Fruit fly (Drosophila melanogaster) S2 (cell line): ENCODE data around the gene ast.

Source experiments
- CG8478 ChIP-seq: fragments of >200 bp; optimal IDR thresholded peaks from 2 replicates; lab custom pipeline; 2018
- CTCF ChIP-seq, 2 experiments: fragments of >200 bp; optimal IDR thresholded peaks; 2 replicates each; lab custom pipeline; 2018

Gene ast

DNA sequence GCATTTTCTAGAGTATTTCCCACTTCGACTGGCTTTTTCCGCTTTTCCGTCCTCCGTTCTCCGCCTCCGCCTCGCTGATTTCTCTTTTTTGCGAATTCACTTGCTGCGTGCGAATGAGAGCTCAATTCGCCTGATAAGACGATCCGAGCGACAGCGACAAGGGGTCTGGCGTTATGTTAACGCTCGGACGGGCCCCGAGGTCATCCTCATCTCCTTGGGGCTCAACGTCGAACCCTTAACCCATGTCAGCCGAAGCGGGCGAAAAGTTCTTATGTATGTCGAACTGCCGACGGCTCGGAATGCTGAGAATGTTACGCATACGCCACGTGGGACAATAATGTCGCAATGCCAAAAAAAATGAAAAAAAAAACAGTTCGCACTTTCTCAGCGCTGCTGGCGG, 17.7 kb downstream of the ast start:
- TF ChIP-seq CTCF (optimal IDR thresholded peaks at IDR 0.05; lab: Kevin White, UChicago), result no peak
- TF ChIP-seq CG8478 (lab: Kevin White, UChicago), result no peak

DNA sequence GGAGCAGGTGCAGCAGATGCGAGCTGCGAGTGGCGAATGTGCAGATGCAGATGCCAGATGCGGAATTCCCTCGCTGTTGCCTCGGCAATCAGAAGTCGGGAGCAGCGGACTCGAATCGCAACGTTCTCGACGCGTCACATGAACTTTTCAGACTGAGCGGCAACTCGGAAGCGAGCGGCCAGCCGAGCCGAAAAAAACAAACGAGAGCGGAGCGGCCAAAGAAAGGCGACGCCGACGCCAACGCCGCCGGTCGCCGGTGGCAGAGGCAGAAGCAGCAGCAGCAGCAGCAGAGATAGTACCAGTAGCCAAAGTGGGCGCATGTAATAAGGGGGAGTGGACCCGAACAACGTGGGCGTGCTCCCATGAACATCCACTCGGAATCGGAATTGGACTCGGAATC, 24.6 kb downstream of the ast start, which contains the start of gene CG4629:
TSS of gene CG4629 (minus strand) at position 156 of the 400 bp plus-strand sequence.
- TF ChIP-seq CTCF (optimal IDR thresholded peaks at IDR 0.05; lab: Kevin White, UChicago) (no peak), CG8478 (lab: Kevin White, UChicago) (no peak)

DNA sequence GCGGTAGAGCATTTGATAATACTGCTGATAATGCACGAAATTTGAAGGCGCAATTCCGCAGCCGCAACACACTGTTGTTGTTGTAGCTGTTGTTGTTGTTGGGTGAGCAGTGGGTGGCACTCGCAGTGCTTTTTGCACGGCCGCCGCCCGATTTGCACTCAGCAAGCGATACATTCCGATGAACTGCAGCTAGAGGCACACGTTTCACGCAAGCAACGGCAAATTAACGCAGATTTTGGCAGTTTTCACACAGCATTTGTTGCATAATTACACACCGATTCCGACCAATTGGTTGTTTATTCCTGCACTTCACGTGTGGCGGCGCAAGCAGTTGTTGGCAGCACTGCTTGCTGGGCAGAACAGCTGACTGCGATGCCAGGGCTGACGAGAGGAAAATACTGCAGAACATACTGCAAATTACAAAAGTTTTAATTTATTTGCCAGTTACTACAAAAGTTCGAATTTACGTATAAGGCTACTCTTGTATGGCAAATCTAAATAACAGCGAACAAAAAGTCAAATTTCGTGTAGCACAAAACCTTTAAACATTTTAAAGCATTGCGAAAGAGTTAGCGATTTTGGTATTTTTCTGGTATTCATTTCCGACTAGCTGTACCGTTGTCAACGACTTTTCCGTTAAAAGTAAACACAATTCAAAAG, 30.4 kb downstream of the ast start, which contains the start of the genes PolrMT and CG14339:
TSS of gene PolrMT (minus strand) at position 345 of the 660 bp plus-strand sequence.
TSS of gene CG14339 (plus strand) at position 512 of the 660 bp plus-strand sequence.
- peak in 1 of 2 experiments; percentile 18 for TF ChIP-seq CTCF (optimal IDR thresholded peaks at IDR 0.05; lab: Kevin White, UChicago)
- no peak for TF ChIP-seq CG8478 (lab: Kevin White, UChicago)

DNA sequence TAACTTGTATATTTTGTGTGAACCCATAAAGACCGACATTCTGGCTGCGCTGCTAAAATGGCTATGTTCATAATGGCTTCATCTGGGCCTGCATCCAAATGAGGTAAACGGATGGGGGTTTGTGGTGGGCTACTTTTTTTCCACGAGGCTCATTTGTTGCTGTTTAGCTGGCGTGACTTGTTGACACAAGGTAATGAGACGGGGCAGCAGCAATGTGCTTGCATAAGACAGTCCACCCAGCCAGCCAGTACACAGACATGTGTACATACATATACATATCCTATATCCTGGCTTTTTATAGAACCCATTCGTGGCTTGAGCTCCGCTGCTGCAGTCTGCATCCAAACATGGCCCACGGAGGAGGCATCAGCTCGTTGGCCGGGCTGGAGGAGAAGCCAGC, 34.9 kb downstream of the ast start, which contains the start of gene CG14340:
TSS of gene CG14340 (plus strand) at position 301 of the 400 bp plus-strand sequence.
- TF ChIP-seq CG8478 (lab: Kevin White, UChicago), result no peak
- no peak for TF ChIP-seq CTCF (optimal IDR thresholded peaks at IDR 0.05; lab: Kevin White, UChicago)

DNA sequence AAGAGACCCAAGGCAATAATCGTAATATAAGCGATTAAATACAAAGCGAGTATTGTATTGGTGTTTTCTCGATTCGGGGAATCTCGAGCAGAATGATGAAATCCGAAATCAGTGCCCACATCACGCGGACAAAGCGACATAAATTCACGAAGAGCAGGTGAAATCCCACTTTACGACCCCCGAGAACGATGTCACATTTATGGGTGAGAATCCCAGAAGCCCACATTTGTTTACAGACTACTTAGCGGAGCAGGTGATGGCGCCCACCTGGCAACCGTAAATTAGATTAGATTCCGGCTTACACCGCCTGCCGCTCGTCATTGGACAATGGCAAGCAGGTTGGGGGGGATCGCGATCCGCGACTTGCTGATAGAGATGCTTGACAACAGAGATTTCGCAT, 36.5 kb downstream of the ast start:
- TF ChIP-seq CG8478 (lab: Kevin White, UChicago), result no peak
- no peak for TF ChIP-seq CTCF (optimal IDR thresholded peaks at IDR 0.05; lab: Kevin White, UChicago)

DNA sequence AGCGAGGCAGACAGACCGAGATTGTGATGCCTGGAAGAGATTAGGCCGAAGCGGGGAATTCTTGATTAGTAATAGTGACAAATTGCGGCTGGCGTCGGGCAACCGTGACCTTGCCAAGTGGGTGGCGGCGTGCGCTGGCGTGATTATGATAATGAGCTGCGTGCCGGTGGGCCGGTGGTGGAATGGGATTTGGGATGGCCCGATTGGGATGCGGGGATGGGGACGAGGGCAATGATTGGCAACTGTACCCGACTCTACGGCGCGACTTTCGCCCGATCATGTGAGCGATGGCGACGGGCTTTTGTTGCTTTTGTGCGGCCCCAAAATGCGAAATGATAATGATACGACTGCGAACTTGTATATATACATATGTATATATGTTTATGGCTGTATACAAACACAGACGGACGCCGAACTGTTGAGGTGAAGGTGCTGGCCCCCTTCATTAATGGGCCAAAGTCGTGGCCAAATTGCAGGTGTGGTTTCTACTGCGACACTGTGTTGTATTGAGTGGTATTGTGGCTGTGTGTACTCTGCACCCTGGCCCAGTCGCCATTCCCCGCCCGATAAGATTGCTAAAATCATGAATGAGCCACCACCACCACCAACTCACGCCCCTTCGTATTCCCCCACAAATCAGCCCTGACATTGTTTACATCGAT, 39.0 kb downstream of the ast start:
- TF ChIP-seq CG8478 (lab: Kevin White, UChicago) (no peak), CTCF (optimal IDR thresholded peaks at IDR 0.05; lab: Kevin White, UChicago) (no peak)

DNA sequence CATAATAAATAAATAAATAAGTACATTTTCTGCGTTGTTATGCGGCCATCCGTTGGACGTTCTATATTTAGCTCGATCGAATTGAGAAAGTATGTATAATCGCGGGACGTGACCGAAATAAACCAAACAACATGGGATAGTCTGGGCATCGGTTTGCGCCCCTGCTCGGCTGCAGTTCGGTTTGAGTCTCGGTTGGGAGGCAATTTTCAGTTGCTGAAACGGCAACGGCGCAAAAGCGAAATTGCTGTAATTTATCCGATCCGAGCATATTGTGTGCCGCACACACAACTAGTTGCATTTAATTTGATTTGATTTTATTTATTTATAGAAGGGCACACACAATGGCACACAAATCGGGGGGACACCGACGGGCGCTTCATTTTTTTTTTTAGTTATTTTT, 40.4 kb downstream of the ast start:
- no peak for TF ChIP-seq CG8478 (lab: Kevin White, UChicago)
- peak; percentile 11 to 51 for TF ChIP-seq CTCF (optimal IDR thresholded peaks at IDR 0.05; lab: Kevin White, UChicago)

DNA sequence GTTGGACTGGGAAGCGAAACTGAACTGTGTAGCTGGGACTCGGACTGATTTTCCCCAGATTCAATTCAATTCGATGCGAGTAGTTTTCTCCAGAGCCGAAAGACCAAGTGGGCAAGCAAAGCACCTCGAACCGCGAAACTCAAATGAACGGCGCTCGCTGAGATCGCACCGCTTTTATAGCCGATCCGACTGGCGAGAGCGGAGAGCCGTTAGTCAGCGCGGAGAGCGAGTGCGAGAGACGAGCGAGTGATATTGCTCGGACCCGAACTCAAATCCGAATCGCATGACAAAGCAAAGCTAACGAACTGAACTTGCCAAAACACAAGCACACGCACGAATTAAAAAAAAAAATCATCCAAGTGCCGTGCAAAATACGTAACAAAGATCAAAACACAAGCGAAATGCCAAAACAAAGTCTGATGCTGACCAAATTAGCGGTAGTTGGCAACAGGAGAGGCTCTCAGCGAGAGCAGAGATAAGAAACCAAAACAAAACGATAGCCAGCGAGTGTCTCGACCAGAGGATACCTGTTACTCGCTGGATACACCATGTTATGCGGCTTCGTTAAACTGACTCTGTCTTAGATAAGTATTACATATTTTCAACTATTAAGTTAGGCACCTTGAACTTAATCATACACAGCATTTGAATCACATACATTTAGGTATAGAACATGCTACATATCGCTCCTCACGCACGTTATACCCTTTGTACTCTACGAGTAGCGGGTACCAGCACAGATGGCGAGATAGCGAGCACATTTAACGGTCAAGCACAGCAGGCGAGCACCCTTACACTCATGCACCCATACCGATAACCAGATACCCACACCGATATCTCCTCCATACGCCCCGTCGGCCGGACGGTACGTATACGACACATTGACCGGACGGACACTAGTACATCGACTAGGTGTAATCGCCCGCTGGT, 41.4 kb downstream of the ast start:
- TF ChIP-seq CG8478 (lab: Kevin White, UChicago) (no peak), CTCF (optimal IDR thresholded peaks at IDR 0.05; lab: Kevin White, UChicago) (no peak)

DNA sequence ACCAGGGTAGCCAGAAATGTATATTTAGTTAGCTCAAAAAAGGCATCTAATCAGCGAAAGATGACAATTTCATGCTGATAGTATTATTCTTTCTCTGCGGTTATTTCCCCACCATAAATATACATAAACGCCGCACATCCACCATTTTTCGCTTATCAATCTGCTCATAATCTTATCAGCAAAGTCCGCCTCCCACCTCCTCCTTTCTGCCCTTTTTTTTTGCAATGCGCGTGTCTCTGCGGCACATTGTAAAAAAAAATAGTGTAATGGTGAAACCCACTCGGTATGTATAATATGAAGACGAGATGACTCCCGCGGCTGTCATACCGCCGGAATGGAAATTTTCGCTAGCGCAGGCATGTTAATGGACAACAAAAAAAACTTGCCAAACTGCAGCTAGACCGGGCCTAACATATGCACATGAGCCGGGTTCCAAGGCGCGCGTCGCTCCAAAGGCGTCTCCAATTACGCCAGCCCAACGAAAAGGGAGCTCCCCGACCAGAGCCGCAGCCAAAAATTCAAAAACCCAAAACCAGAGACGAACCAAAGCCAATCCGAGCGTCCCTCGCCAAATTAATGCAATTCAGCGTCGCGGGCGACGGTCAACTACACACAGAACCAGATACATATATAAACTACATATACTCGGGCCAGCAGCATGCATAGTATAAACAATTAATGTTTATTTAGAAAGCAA, 42.6 kb downstream of the ast start:
- TF ChIP-seq CTCF (optimal IDR thresholded peaks at IDR 0.05; lab: Kevin White, UChicago), result no peak

DNA sequence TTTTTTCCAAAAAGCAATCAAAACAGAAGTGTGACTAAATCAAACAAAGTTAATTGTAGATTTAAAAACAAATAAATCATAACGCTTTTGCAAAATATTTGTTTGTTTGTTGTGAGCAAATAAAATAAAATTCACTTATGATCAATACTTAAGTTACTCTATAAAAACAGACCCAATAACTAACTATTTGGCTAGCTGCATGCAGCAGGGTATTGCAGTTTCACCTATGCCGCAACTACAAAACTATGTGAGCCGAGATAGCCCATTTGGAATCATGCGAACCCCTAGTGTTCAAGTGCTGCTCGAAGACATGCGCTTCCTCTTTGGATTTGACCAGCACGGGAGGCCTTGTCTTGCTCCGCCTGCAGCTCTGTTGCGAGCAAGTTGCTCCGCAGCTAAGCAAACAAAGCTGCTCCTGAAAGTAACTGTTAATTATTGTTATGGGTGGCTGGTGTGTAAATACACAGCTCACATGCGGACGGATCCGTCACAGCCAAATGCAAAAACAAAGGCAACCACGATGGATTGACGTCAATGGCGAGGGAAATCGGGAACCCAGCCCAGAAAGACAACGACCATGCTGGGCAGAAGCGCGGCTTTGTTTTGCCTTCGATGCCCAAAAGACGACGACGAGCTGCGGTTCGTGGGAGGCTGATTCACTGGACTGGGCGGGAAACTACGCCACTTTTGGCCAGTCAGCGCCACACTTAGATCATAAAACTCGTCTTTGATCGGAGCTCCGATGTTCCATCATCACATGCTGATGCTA, 44.4 kb downstream of the ast start:
- TF ChIP-seq CG8478 (lab: Kevin White, UChicago) (no peak), CTCF (optimal IDR thresholded peaks at IDR 0.05; lab: Kevin White, UChicago) (no peak)

DNA sequence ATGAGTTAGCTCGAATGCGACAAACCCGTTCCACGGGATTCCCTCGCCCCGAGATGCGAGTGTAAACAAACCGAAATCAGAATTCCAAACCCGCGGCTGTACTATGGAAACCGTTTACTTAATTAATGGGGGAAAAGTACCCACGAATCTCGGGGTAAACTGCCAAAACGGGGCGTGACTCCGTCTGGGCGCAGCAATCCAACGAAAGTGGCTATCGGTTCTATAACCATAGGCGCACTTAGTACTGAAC, 44.9 kb downstream of the ast start:
- TF ChIP-seq CG8478 (lab: Kevin White, UChicago), result no peak
- no peak for TF ChIP-seq CTCF (optimal IDR thresholded peaks at IDR 0.05; lab: Kevin White, UChicago)

DNA sequence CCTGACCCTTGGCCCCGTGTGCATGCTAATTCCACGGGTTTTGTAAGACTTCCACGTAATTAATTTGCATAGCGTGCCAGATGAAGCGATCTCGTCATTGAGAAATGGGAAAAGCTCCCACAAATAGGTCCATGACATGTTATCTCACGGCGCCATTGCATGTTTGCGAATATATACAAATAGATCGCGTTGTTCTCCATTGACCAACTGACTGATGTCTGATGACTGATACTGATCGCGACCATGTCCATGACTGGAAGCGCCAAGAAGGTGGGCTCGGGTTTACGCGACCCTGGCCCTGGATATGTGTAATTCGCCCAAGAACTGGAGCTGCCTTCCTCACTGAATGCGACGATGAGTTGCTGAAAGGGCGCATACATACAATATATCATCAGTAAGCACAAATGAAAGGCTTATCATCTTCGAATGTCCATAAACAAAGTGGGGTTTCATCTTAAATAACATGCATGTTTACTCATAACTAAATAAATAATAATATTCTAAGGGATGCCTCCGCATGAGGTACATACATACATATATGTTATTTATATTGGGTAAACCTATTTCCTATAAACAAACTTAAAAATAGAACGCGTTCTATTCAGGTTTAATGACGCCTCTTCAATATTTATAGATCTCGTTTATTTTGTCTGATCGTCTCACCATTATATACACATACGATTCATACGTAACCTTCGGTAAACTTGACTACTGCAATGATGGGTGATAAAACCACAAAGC, 45.5 kb downstream of the ast start:
- no peak for TF ChIP-seq CG8478 (lab: Kevin White, UChicago)
- TF ChIP-seq CTCF (optimal IDR thresholded peaks at IDR 0.05; lab: Kevin White, UChicago), result no peak

DNA sequence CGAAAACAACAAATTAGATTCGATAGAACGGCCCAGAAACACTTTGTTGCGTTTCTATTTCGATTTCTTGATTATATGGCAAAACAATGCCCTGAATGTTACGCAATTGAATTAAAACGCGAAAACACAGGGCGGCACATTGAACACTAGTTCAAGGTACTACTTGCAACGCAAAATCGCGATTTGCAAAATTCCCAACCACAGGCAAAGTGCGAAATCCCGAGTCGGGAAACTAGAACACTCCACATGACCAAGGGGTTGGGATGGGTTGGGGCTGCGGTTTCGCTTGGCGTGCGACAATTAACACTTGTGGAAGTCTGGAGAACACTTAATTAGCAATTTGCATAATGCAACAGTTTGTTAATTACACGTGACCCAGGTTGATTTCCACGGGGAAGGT, 46.5 kb downstream of the ast start:
- TF ChIP-seq CTCF (optimal IDR thresholded peaks at IDR 0.05; lab: Kevin White, UChicago), result no peak
- no peak for TF ChIP-seq CG8478 (lab: Kevin White, UChicago)
